Worm (Caenorhabditis elegans): Measurements from ENCODE around the gene npr-1.

ce11 chrX:4759718-4760117 lies 10.1 kb downstream of the npr-1 start:
- TF ChIP-seq flt-1 (GFP tag; IDR thresholded peaks at IDR 0.05) (no peak), ref-1 (GFP tag; conservative IDR thresholded peaks at IDR 0.05) (no peak), ztf-29 (GFP tag; IDR thresholded peaks at IDR 0.05) (no peak), ztf-23 (GFP tag; IDR thresholded peaks at IDR 0.05) (no peak), cog-1 (tag; optimal IDR thresholded peaks at IDR 0.05) (no peak), med-1 (GFP tag; optimal IDR thresholded peaks at IDR 0.05; ENCODE audit: insufficient read depth) (no peak)

Measured in whole organism, midembryonic.